Worm (Caenorhabditis elegans) whole organism, mixed stage, embryonic: ENCODE measurements around the gene C07G3.8.

Experiments used
- M03D4.4 ChIP-seq: sonication (generic microtip); optimal IDR thresholded peaks from 2 replicates; lab custom pipeline; 2017; ENCODE audit warnings: mild to moderate bottlenecking, missing genetic modification characterization, missing compliant biosample characterization
- bed-3 ChIP-seq: fragments of 200-800 bp; sonication (Bioruptor generic); optimal IDR thresholded peaks from 3 replicates; lab custom pipeline; 2018; ENCODE audit warnings: mild to moderate bottlenecking, missing genetic modification characterization, moderate library complexity, missing compliant biosample characterization
- blmp-1 ChIP-seq: fragments of 150-350 bp; optimal IDR thresholded peaks from 2 replicates; lab custom pipeline; 2014; ENCODE audit warnings: missing biosample characterization, missing genetic modification characterization
- ceh-39 ChIP-seq: fragments of 150-350 bp; optimal IDR thresholded peaks from 2 replicates; lab custom pipeline; 2014; ENCODE audit warnings: missing biosample characterization, missing genetic modification characterization
- ceh-43 ChIP-seq: fragments of 200-800 bp; sonication (Bioruptor generic); optimal IDR thresholded peaks from 2 replicates; lab custom pipeline; 2018; ENCODE audit warnings: mild to moderate bottlenecking, missing genetic modification characterization, moderate library complexity, missing compliant biosample characterization
- ceh-83 ChIP-seq: fragments of 200-800 bp; sonication (Bioruptor generic); optimal IDR thresholded peaks from 2 replicates; lab custom pipeline; 2018; ENCODE audit warnings: mild to moderate bottlenecking, missing genetic modification characterization, missing compliant biosample characterization
- ces-1 ChIP-seq: fragments of 150-350 bp; optimal IDR thresholded peaks from 2 replicates; lab custom pipeline; 2014; ENCODE audit warnings: missing biosample characterization, missing genetic modification reagents, missing genetic modification characterization
- cnd-1 ChIP-seq: fragments of 200-800 bp; sonication (Bioruptor generic); optimal IDR thresholded peaks from 2 replicates; lab custom pipeline; 2018; ENCODE audit warnings: mild to moderate bottlenecking, missing genetic modification characterization, missing compliant biosample characterization
- drap-1 ChIP-seq: fragments of 200-800 bp; sonication (Bioruptor generic); optimal IDR thresholded peaks from 3 replicates; lab custom pipeline; 2018; ENCODE audit warnings: mild to moderate bottlenecking, missing genetic modification characterization, missing compliant biosample characterization
- elt-1 ChIP-seq: sonication (generic microtip); optimal IDR thresholded peaks from 2 replicates; lab custom pipeline; 2017; ENCODE audit warnings: missing genetic modification characterization, mild to moderate bottlenecking, missing compliant biosample characterization, antibody characterized with exemption, moderate library complexity, borderline replicate concordance; ENCODE audit not compliant: insufficient read depth
- elt-3 ChIP-seq: fragments of 150-350 bp; optimal IDR thresholded peaks from 2 replicates; lab custom pipeline; 2014; ENCODE audit warnings: missing biosample characterization, missing genetic modification characterization
- flh-1 ChIP-seq: fragments of 200-800 bp; sonication (Bioruptor generic); optimal IDR thresholded peaks from 2 replicates; lab custom pipeline; 2018; ENCODE audit warnings: mild to moderate bottlenecking, missing genetic modification characterization, moderate library complexity, missing compliant biosample characterization
- ham-2 ChIP-seq: fragments of 200-800 bp; sonication (Bioruptor generic); optimal IDR thresholded peaks from 2 replicates; lab custom pipeline; 2018; ENCODE audit warnings: mild to moderate bottlenecking, missing genetic modification characterization, missing compliant biosample characterization
- hlh-1 ChIP-seq: fragments of 150-350 bp; optimal IDR thresholded peaks from 2 replicates; lab custom pipeline; 2014; ENCODE audit warnings: missing biosample characterization, missing genetic modification reagents, missing genetic modification characterization
- lin-13 ChIP-seq: fragments of 150-350 bp; optimal IDR thresholded peaks from 2 replicates; lab custom pipeline; 2014; ENCODE audit warnings: missing biosample characterization, missing genetic modification characterization
- lin-32 ChIP-seq: fragments of 200-800 bp; sonication (Bioruptor generic); optimal IDR thresholded peaks from 2 replicates; lab custom pipeline; 2018; ENCODE audit warnings: mild to moderate bottlenecking, missing genetic modification characterization, missing compliant biosample characterization
- lsy-2 ChIP-seq: fragments of 150-350 bp; optimal IDR thresholded peaks from 2 replicates; lab custom pipeline; 2014; ENCODE audit warnings: missing biosample characterization, missing genetic modification characterization
- mab-5 ChIP-seq: fragments of 150-350 bp; optimal IDR thresholded peaks from 2 replicates; lab custom pipeline; 2014; ENCODE audit warnings: missing biosample characterization, missing genetic modification characterization
- mep-1 ChIP-seq: fragments of 150-350 bp; optimal IDR thresholded peaks from 2 replicates; lab custom pipeline; 2017; ENCODE audit warnings: missing biosample characterization, missing genetic modification reagents, missing genetic modification characterization, inconsistent platforms
- mls-2 ChIP-seq: sonication (generic microtip); optimal IDR thresholded peaks from 2 replicates; lab custom pipeline; 2016; ENCODE audit warnings: mild to moderate bottlenecking, missing genetic modification characterization, moderate library complexity, missing compliant biosample characterization
- nhr-12 ChIP-seq: fragments of 150-350 bp; optimal IDR thresholded peaks from 2 replicates; lab custom pipeline; 2014; ENCODE audit warnings: missing biosample characterization, missing genetic modification characterization
- nhr-2 ChIP-seq: fragments of 150-350 bp; optimal IDR thresholded peaks from 2 replicates; lab custom pipeline; 2014; ENCODE audit warnings: missing biosample characterization, missing genetic modification characterization
- nhr-237 ChIP-seq: fragments of 150-350 bp; optimal IDR thresholded peaks from 2 replicates; lab custom pipeline; 2014; ENCODE audit warnings: missing biosample characterization, missing genetic modification characterization
- nhr-28 ChIP-seq: fragments of 150-350 bp; optimal IDR thresholded peaks from 2 replicates; lab custom pipeline; 2014; ENCODE audit warnings: missing biosample characterization, missing genetic modification characterization
- nhr-76 ChIP-seq: sonication (generic microtip); optimal IDR thresholded peaks from 2 replicates; lab custom pipeline; 2017; ENCODE audit warnings: missing biosample characterization, missing genetic modification characterization
- pha-4 ChIP-seq: fragments of 150-350 bp; optimal IDR thresholded peaks from 2 replicates; lab custom pipeline; 2018; ENCODE audit warnings: missing biosample characterization, missing genetic modification reagents, missing genetic modification characterization
- sem-2 ChIP-seq: fragments of 200-800 bp; sonication (Bioruptor generic); optimal IDR thresholded peaks from 2 replicates; lab custom pipeline; 2018; ENCODE audit warnings: mild to moderate bottlenecking, missing genetic modification characterization, missing compliant biosample characterization
- snpc-4 ChIP-seq: fragments of 150-350 bp; optimal IDR thresholded peaks from 2 replicates; lab custom pipeline; 2014; ENCODE audit warnings: missing biosample characterization, missing genetic modification characterization
- sptf-1 ChIP-seq: sonication (generic microtip); optimal IDR thresholded peaks from 2 replicates; lab custom pipeline; 2017; ENCODE audit warnings: mild to moderate bottlenecking, missing genetic modification characterization, moderate library complexity, missing compliant biosample characterization
- tbx-8 ChIP-seq: fragments of 200-800 bp; sonication (Bioruptor generic); optimal IDR thresholded peaks from 2 replicates; lab custom pipeline; 2018; ENCODE audit warnings: mild to moderate bottlenecking, missing genetic modification characterization, moderate library complexity, missing compliant biosample characterization
- unc-120 ChIP-seq: sonication (generic microtip); optimal IDR thresholded peaks from 2 replicates; lab custom pipeline; 2017; ENCODE audit warnings: missing genetic modification characterization, missing compliant biosample characterization; ENCODE audit not compliant: poor library complexity, severe bottlenecking
- zip-8 ChIP-seq: fragments of 150-350 bp; optimal IDR thresholded peaks from 2 replicates; lab custom pipeline; 2014; ENCODE audit warnings: missing biosample characterization, missing genetic modification characterization
- ztf-11 ChIP-seq: fragments of 150-350 bp; optimal IDR thresholded peaks from 2 replicates; lab custom pipeline; 2014; ENCODE audit warnings: missing biosample characterization, missing genetic modification characterization

C07G3.8 gene

ce11 chrV:3526882-3527281 is 24.9 kb upstream of the C07G3.8 start, which contains the start of gene str-260:
TSS of gene str-260 (plus strand) at chrV:3527182.
- no peak for TF ChIP-seq hlh-1 (tag; lab: Kevin White, UChicago)
- no peak for TF ChIP-seq ceh-83 (GFP tag; lab: Kevin White, UChicago)
- no peak for TF ChIP-seq nhr-76 (tag; lab: Kevin White, UChicago)
- no peak for TF ChIP-seq nhr-2 (tag; lab: Kevin White, UChicago)
- no peak for TF ChIP-seq snpc-4 (tag; lab: Kevin White, UChicago)
- TF ChIP-seq ceh-43 (GFP tag; lab: Kevin White, UChicago), result no peak
- no peak for TF ChIP-seq sptf-1 (tag; lab: Kevin White, UChicago)
- no peak for TF ChIP-seq blmp-1 (tag; lab: Kevin White, UChicago)
- TF ChIP-seq ztf-11 (tag; lab: Kevin White, UChicago), result no peak
- no peak for TF ChIP-seq cnd-1
- no peak for TF ChIP-seq pha-4 (tag; lab: Kevin White, UChicago)
- TF ChIP-seq zip-8, result no peak
- TF ChIP-seq ham-2 (GFP tag; lab: Kevin White, UChicago), result no peak
- TF ChIP-seq nhr-12, result no peak
- TF ChIP-seq unc-120 (tag; lab: Kevin White, UChicago), result no peak
- no peak for TF ChIP-seq nhr-237 (tag; lab: Kevin White, UChicago)
- TF ChIP-seq lin-13 (tag; lab: Kevin White, UChicago), result no peak
- no peak for TF ChIP-seq lsy-2 (tag; lab: Kevin White, UChicago)
- TF ChIP-seq elt-3 (tag; lab: Kevin White, UChicago), result no peak
- TF ChIP-seq bed-3 (GFP tag; lab: Kevin White, UChicago), result no peak
- TF ChIP-seq, all 35 proteins: peak for 0

DNA sequence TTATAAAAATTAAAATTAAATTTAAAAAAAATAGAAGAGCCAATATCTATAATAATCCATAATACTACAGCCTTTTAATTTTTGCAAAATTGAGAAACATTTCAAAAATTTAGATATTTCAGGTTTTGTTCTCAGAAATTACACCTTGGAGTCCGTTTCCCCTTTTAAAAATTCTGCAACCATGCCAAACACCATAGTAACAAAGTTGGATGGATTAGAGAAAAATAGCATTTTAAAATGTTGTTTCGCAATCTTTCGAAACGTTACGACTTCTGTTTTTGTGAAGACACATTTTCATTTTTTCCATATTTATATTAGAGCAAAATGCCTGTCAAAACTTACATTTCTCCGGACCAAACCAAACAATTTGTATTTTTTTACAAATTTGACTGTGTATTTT is 23.0 kb upstream of the C07G3.8 start, which contains the start of gene T24A6.7:
Gene T24A6.7 (plus strand): TSS at position 301 of the 400 bp plus-strand sequence.
- TF ChIP-seq sptf-1 (tag; lab: Kevin White, UChicago), result no peak
- TF ChIP-seq sem-2, result no peak
- no peak for TF ChIP-seq unc-120 (tag; lab: Kevin White, UChicago)
- no peak for TF ChIP-seq flh-1
- no peak for TF ChIP-seq ceh-83 (GFP tag; lab: Kevin White, UChicago)
- TF ChIP-seq ceh-43 (GFP tag; lab: Kevin White, UChicago), result no peak
- no peak for TF ChIP-seq elt-1 (tag; lab: Kevin White, UChicago)
- no peak for TF ChIP-seq ceh-39
- no peak for TF ChIP-seq lin-13 (tag; lab: Kevin White, UChicago)
- TF ChIP-seq blmp-1 (tag; lab: Kevin White, UChicago), result no peak
- TF ChIP-seq drap-1, result no peak

DNA sequence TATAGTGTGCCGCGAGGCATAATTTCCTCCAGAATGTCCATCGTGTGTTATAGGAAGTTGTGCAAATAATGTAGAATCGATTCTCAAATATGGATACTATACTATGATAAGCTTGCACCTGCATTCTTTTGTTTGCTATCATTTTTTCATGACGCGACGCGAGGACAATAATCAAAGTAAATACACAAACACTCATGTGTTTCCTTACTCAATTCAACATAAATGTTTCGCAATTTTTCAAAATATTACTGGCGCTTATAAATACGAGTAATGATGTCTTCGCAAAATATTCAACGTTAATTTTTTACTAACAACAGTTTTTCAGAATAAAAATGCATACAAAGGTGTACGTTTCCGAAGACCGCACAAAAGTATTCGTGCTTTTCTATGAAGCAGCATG is 21.3 kb upstream of the C07G3.8 start, which contains the start of gene irg-1:
Gene irg-1 (plus strand): TSS at position 326 of the 400 bp plus-strand sequence.
- TF ChIP-seq mep-1 (tag; lab: Kevin White, UChicago) (no peak), zip-8 (no peak), lin-13 (tag; lab: Kevin White, UChicago) (no peak), elt-1 (tag; lab: Kevin White, UChicago) (no peak), pha-4 (tag; lab: Kevin White, UChicago) (no peak), mab-5 (tag; lab: Kevin White, UChicago) (no peak), ces-1 (GFP tag; lab: Kevin White, UChicago) (no peak), tbx-8 (GFP tag; lab: Kevin White, UChicago) (no peak), elt-3 (tag; lab: Kevin White, UChicago) (no peak), nhr-28 (tag; lab: Kevin White, UChicago) (no peak), drap-1 (no peak), ceh-39 (no peak), lin-32 (GFP tag; lab: Kevin White, UChicago) (no peak), nhr-2 (tag; lab: Kevin White, UChicago) (no peak), hlh-1 (tag; lab: Kevin White, UChicago) (no peak), M03D4.4 (no peak)

DNA sequence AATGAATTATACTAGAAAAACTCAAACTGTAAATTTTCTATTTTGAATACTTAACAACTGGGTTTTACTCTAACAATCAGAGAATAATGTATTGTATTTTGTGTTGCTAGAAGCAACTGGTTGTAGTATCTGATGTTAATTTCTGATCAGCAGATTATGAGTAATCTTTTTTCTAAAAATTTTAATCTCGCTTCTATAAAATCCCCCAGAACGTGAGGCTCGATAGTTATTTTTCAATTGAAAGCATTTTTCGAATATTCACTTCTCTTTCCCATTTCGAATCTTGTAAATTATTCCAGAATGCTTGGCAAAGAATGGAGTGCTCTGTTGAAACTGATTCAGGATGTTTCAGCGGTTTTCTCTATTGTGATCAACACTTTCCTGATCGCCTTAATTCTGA is 16.0 kb upstream of the C07G3.8 start, which contains the start of gene str-227:
Gene str-227 (plus strand): TSS at position 301 of the 400 bp plus-strand sequence.
- TF ChIP-seq snpc-4 (tag; lab: Kevin White, UChicago) (no peak), ceh-83 (GFP tag; lab: Kevin White, UChicago) (no peak), cnd-1 (no peak), M03D4.4 (no peak), mab-5 (tag; lab: Kevin White, UChicago) (no peak), bed-3 (GFP tag; lab: Kevin White, UChicago) (no peak), pha-4 (tag; lab: Kevin White, UChicago) (no peak), sem-2 (no peak), elt-3 (tag; lab: Kevin White, UChicago) (no peak), mls-2 (tag; lab: Kevin White, UChicago) (no peak), sptf-1 (tag; lab: Kevin White, UChicago) (no peak)
